Fruit fly (Drosophila melanogaster): Measurements from ENCODE around the gene SmB.

SmB gene

DNA sequence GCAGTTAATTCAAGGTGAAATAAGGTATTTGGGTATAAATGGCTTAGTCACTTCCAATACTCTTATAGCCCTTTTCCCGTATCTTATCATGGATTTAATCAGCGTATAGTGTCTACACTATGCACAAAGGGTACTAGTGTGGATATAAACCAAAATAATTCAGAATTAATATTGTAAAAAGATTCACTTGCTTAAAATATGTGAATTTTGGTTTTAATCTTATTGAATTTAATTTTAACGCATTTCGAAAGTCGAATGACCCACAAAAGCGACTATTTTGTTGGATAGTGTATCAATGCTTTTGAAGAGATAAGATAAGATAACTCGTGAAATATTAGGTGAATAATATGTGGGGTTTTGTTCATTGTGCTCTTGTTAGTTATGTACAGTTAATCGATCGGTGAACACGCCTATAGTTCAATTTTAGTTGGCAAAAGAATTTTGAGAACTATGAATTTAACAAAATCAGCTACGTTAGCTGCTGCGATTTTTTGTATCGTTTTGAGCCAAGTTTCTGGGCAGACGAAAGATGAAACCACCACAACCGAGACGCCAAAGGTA, 44.5 kb downstream of the SmB start, which contains the start of gene CG5096 (continued):
- TF ChIP-seq CG10565 (GFP tag; optimal IDR thresholded peaks at IDR 0.05): no peak
- no peak for TF ChIP-seq CG6791 (GFP tag; IDR thresholded peaks at IDR 0.05; ENCODE audit: partially characterized antibody)
- no peak for TF ChIP-seq mld (GFP tag; IDR thresholded peaks at IDR 0.05; ENCODE audit: partially characterized antibody)
- no peak for TF ChIP-seq pros (GFP tag; optimal IDR thresholded peaks at IDR 0.05)
- peak; percentile 15 for TF ChIP-seq sima (GFP tag; optimal IDR thresholded peaks at IDR 0.05)
- TF ChIP-seq schlank (tag; optimal IDR thresholded peaks at IDR 0.05): peak; percentile 84
- no peak for TF ChIP-seq sna (GFP tag; IDR thresholded peaks at IDR 0.05; ENCODE audit: partially characterized antibody)
- peak; percentile 79 for TF ChIP-seq az2 (GFP tag; optimal IDR thresholded peaks at IDR 0.05)
- TF ChIP-seq Chrac-16 (GFP tag; optimal IDR thresholded peaks at IDR 0.05): peak; percentile 58
- TF ChIP-seq cas (GFP tag; IDR thresholded peaks at IDR 0.05): peak; percentile 76; the same call in 1 of the 2 replicates
- no peak for TF ChIP-seq Dip2 (GFP tag; IDR thresholded peaks at IDR 0.05)
- peak; percentile 91 for TF ChIP-seq CG10366 (GFP tag; IDR thresholded peaks at IDR 0.05)
- TF ChIP-seq sc (optimal IDR thresholded peaks at IDR 0.05): no peak
- peak; percentile 51 for TF ChIP-seq sc (GFP tag; optimal IDR thresholded peaks at IDR 0.05)
- no peak for TF ChIP-seq aop (GFP tag; IDR thresholded peaks at IDR 0.05)
- no peak for TF ChIP-seq Stat92E (GFP tag; optimal IDR thresholded peaks at IDR 0.05)
- peak; percentile 97 for TF ChIP-seq CG18599 (GFP tag; optimal IDR thresholded peaks at IDR 0.05)
- TF ChIP-seq CG11723 (GFP tag; optimal IDR thresholded peaks at IDR 0.05): peak; percentile 70
- TF ChIP-seq Hand (GFP tag; optimal IDR thresholded peaks at IDR 0.05): peak; percentile 89
- peak; percentile 90 for TF ChIP-seq scrt (GFP tag; optimal IDR thresholded peaks at IDR 0.05)
- peak; percentile 75 for TF ChIP-seq CG11696 (GFP tag; IDR thresholded peaks at IDR 0.05)
- peak; percentile 82; the same call in 1 of the 2 replicates for TF ChIP-seq ttk (GFP tag; IDR thresholded peaks at IDR 0.05)
- peak; percentile 67 for TF ChIP-seq CG4820 (GFP tag; optimal IDR thresholded peaks at IDR 0.05)
- TF ChIP-seq CG17829 (tag; optimal IDR thresholded peaks at IDR 0.05): peak; percentile 88
- peak; percentile 89 for TF ChIP-seq Awh (GFP tag; IDR thresholded peaks at IDR 0.05)
- peak; percentile 62 for TF ChIP-seq CG4328 (GFP tag; optimal IDR thresholded peaks at IDR 0.05)
- TF ChIP-seq CG4404 (GFP tag; IDR thresholded peaks at IDR 0.05): no peak
- no peak for TF ChIP-seq hb (GFP tag; IDR thresholded peaks at IDR 0.05; ENCODE audit: partially characterized antibody)
- TF ChIP-seq Usf (GFP tag; optimal IDR thresholded peaks at IDR 0.05): peak; percentile 49
- peak; percentile 47 for TF ChIP-seq Mad (GFP tag; optimal IDR thresholded peaks at IDR 0.05)
- TF ChIP-seq Elba2 (GFP tag; optimal IDR thresholded peaks at IDR 0.05): no peak
- TF ChIP-seq fd64A (GFP tag; optimal IDR thresholded peaks at IDR 0.05): no peak
- TF ChIP-seq Fer3 (tag; optimal IDR thresholded peaks at IDR 0.05): peak; percentile 96
- peak; percentile 45; the same call in 1 of the 2 replicates for TF ChIP-seq Drgx (GFP tag; IDR thresholded peaks at IDR 0.05)
- TF ChIP-seq fd3F (GFP tag; optimal IDR thresholded peaks at IDR 0.05): peak; percentile 87
- TF ChIP-seq Pdp1 (GFP tag; optimal IDR thresholded peaks at IDR 0.05): peak; percentile 78 to 79
- TF ChIP-seq tin (GFP tag; optimal IDR thresholded peaks at IDR 0.05): peak; percentile 67
- TF ChIP-seq CG31441 (GFP tag; IDR thresholded peaks at IDR 0.05): peak; percentile 87
- TF ChIP-seq CG1647 (GFP tag; optimal IDR thresholded peaks at IDR 0.05): peak; percentile 67
- TF ChIP-seq zen (tag; optimal IDR thresholded peaks at IDR 0.05): peak; percentile 66
- TF ChIP-seq HHEX (GFP tag; optimal IDR thresholded peaks at IDR 0.05): peak; percentile 90
- no peak for TF ChIP-seq CG34224 (GFP tag; IDR thresholded peaks at IDR 0.05; ENCODE audit: partially characterized antibody)
- peak; percentile 46 for TF ChIP-seq CG30020 (tag; optimal IDR thresholded peaks at IDR 0.05)
- TF ChIP-seq CG15269 (tag; optimal IDR thresholded peaks at IDR 0.05): peak; percentile 95
- TF ChIP-seq Atf6 (GFP tag; IDR thresholded peaks at IDR 0.05): peak; percentile 95
- peak; percentile 84 for TF ChIP-seq pho (GFP tag; optimal IDR thresholded peaks at IDR 0.05)
- TF ChIP-seq exex (tag; optimal IDR thresholded peaks at IDR 0.05): peak; percentile 97
- TF ChIP-seq CG8944 (GFP tag; optimal IDR thresholded peaks at IDR 0.05): peak; percentile 43
- TF ChIP-seq repo (GFP tag; optimal IDR thresholded peaks at IDR 0.05): peak; percentile 39
- TF ChIP-seq CG31224 (GFP tag; IDR thresholded peaks at IDR 0.05): peak; percentile 72; the same call in 1 of the 2 replicates
